Fruit fly (Drosophila melanogaster): ENCODE measurements around the gene CG33189.

Gene CG33189

DNA sequence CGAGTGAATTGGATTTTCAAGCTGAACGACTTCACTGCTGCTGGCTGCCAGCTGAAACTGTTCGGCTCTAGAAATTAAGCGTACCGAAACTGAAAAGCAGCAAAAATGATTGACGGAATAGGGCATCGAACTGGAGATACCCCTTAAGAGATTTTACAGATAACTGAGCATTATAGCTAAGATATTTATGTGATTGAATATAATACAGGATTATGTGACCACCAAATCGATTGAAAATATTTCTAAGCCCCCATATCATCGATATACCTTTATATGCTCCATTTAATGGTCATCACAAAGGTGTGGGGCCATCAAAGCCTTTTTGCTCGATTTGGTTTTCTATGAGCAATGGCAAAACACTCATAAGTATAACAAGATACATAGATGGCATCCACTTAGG, 4.2 kb upstream of the CG33189 start:
- TF ChIP-seq CG11294 (GFP tag; IDR thresholded peaks at IDR 0.05): 0 out of 2 replicates have a peak, but pooled peaks have one; percentile 25
- peak; percentile 58; the same call in 2 of the 3 replicates for TF ChIP-seq CG6163 (GFP tag; IDR thresholded peaks at IDR 0.05)
- TF ChIP-seq CG8119 (GFP tag; IDR thresholded peaks at IDR 0.05): peak; percentile 67
- no peak for TF ChIP-seq CG3032 (tag; optimal IDR thresholded peaks at IDR 0.05)
- peak; percentile 75 for TF ChIP-seq CG15336 (GFP tag; IDR thresholded peaks at IDR 0.05)
- TF ChIP-seq Hr38 (GFP tag; optimal IDR thresholded peaks at IDR 0.05): no peak
- peak; percentile 39 for TF ChIP-seq svp (GFP tag)
- TF ChIP-seq eg (GFP tag; IDR thresholded peaks at IDR 0.05): peak; percentile 82

DNA sequence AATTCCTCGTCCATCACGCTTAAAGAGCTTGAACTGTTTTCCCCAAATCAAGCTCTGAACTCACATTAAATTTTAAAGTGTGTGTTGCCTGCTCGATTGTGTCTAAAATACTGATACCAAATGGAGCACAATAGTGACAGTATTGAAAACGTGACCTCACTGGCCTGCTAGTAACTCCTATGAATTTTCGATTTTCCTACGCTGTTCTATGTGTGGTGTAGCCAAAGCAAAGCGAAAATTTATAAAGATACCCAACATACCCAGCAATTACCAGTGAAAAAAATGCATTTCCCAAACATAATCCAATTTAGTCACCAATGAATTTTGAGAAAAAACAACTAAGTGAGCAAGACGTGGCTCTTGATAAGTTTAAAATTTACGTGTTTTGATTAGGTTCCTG, 766 bp downstream of the CG33189 start, which contains the start of gene CG33191:
Gene CG33191, minus strand, starts transcription at position 101 of the 400 bp plus-strand sequence.
- TF ChIP-seq CG1621 (tag; optimal IDR thresholded peaks at IDR 0.05) (no peak), dac (GFP tag; optimal IDR thresholded peaks at IDR 0.05) (no peak), Eip93F (GFP tag; optimal IDR thresholded peaks at IDR 0.05) (no peak), Sox14 (GFP tag; optimal IDR thresholded peaks at IDR 0.05) (no peak), fd85E (GFP tag; optimal IDR thresholded peaks at IDR 0.05) (no peak), CG34406 (GFP tag; optimal IDR thresholded peaks at IDR 0.05) (no peak), CG6808 (GFP tag; optimal IDR thresholded peaks at IDR 0.05) (no peak)

dm6 chr3R:8773135-8773534, 7.5 kb downstream of the CG33189 start, which contains the start of gene CG34301:
Gene CG34301, plus strand, starts transcription at chr3R:8773435.
- TF ChIP-seq CG3919 (GFP tag; optimal IDR thresholded peaks at IDR 0.05) (no peak), Sox14 (GFP tag; optimal IDR thresholded peaks at IDR 0.05) (no peak), fd85E (GFP tag; optimal IDR thresholded peaks at IDR 0.05) (no peak), CG6808 (GFP tag; optimal IDR thresholded peaks at IDR 0.05) (no peak), svp (GFP tag) (no peak), CG3032 (tag; optimal IDR thresholded peaks at IDR 0.05) (no peak)

DNA sequence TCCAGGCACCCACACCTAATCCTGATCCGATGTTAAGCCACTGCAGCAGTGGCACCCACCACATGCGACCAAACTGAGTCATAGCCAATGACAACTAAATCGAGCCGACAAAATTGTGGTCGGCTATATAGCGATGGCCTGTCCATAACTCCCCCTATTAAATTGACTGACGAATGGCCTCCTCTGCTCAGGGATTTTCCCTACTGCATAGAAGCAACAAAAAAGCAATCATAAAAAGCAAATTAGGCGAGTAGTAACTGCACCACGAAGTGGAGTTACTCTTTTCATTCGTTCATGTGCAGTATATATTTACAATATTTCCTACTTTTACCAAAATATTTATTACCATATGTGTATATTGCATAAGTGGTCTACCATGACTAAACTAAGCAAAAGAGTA, 8.0 kb downstream of the CG33189 start, which contains the start of gene CG13318:
Gene CG13318, minus strand, starts transcription at position 101 of the 400 bp plus-strand sequence.
- no peak for TF ChIP-seq fd59A (GFP tag; optimal IDR thresholded peaks at IDR 0.05)
- no peak for TF ChIP-seq CG10669 (GFP tag; optimal IDR thresholded peaks at IDR 0.05)
- no peak for TF ChIP-seq Hr4 (GFP tag; optimal IDR thresholded peaks at IDR 0.05)
- TF ChIP-seq CG8632 (GFP tag; optimal IDR thresholded peaks at IDR 0.05): no peak
- TF ChIP-seq CG8119 (GFP tag; IDR thresholded peaks at IDR 0.05): no peak
- no peak for TF ChIP-seq CG3919 (GFP tag; optimal IDR thresholded peaks at IDR 0.05)
- no peak for TF ChIP-seq acj6 (GFP tag; optimal IDR thresholded peaks at IDR 0.05)

DNA sequence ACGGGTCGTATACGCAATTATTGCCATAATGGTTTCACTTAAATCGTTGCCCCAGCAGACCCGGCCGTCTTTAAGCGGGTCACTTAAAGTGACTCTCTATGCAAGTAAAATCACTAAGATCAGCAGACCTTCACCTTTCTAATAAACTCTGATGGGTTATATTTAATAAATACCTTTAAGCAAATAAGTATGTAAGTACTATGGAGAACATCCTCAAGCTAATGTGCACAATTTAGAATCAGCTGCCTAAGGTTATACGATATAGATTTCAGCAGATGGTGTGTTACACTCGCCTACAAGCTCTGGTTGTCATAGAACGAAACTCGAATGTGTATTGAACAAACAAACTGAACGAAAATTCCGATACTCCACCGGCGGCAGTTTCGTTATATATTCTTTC, 11.5 kb downstream of the CG33189 start, which contains the start of gene CG8236:
Gene CG8236, plus strand, starts transcription at position 301 of the 400 bp plus-strand sequence.
- no peak for TF ChIP-seq dsx (GFP tag; optimal IDR thresholded peaks at IDR 0.05; ENCODE audit: poor library complexity, severe bottlenecking)
- no peak for TF ChIP-seq CG3032 (tag; optimal IDR thresholded peaks at IDR 0.05)
- no peak for TF ChIP-seq Eip78C (GFP tag)
- TF ChIP-seq fd59A (GFP tag; optimal IDR thresholded peaks at IDR 0.05): no peak
- no peak for TF ChIP-seq Hr4 (GFP tag; optimal IDR thresholded peaks at IDR 0.05)
- TF ChIP-seq CG6808 (GFP tag; optimal IDR thresholded peaks at IDR 0.05): no peak
- no peak for TF ChIP-seq CG15336 (GFP tag; IDR thresholded peaks at IDR 0.05)
- no peak for TF ChIP-seq dac (GFP tag; optimal IDR thresholded peaks at IDR 0.05)
- no peak for TF ChIP-seq CG11762 (GFP tag; optimal IDR thresholded peaks at IDR 0.05; ENCODE audit: insufficient read depth)
- TF ChIP-seq Smox (GFP tag; optimal IDR thresholded peaks at IDR 0.05): no peak
- no peak for TF ChIP-seq spab (GFP tag; optimal IDR thresholded peaks at IDR 0.05)
- no peak for TF ChIP-seq CG10631 (GFP tag; optimal IDR thresholded peaks at IDR 0.05)
- no peak for TF ChIP-seq net (GFP tag; optimal IDR thresholded peaks at IDR 0.05)
- no peak for TF ChIP-seq acj6 (GFP tag; optimal IDR thresholded peaks at IDR 0.05)
- TF ChIP-seq Hr39 (GFP tag; optimal IDR thresholded peaks at IDR 0.05): no peak
- no peak for TF ChIP-seq Eip93F (GFP tag; optimal IDR thresholded peaks at IDR 0.05)
- no peak for TF ChIP-seq Sox15 (GFP tag; optimal IDR thresholded peaks at IDR 0.05)
- TF ChIP-seq Lpt (GFP tag; optimal IDR thresholded peaks at IDR 0.05): no peak

- TF ChIP-seq Blimp-1 (GFP tag; optimal IDR thresholded peaks at IDR 0.05) (no peak), Eip93F (GFP tag; optimal IDR thresholded peaks at IDR 0.05) (no peak), CG8632 (GFP tag; optimal IDR thresholded peaks at IDR 0.05) (no peak), pdm3 (GFP tag; optimal IDR thresholded peaks at IDR 0.05) (no peak), vri (GFP tag; optimal IDR thresholded peaks at IDR 0.05) (no peak), CG6808 (GFP tag; optimal IDR thresholded peaks at IDR 0.05) (no peak), Gug (GFP tag; IDR thresholded peaks at IDR 0.05) (no peak), net (GFP tag; optimal IDR thresholded peaks at IDR 0.05) (no peak), CG7368 (GFP tag; optimal IDR thresholded peaks at IDR 0.05) (no peak), fd59A (GFP tag; optimal IDR thresholded peaks at IDR 0.05) (no peak)
Observed at dm6 chr3R:8767998-8768397, 12.6 kb downstream of the CG33189 start, which contains the start of the genes CG34135 and CG11768. Gene CG34135, minus strand, starts transcription at chr3R:8768191. Gene CG11768, minus strand, starts transcription at chr3R:8768200.

Data from whole organism, prepupa.